Fruit fly (Drosophila melanogaster) whole organism, pupa: Measurements from ENCODE around the gene CG10750.

Source experiments
- CG10348 ChIP-seq: fragments of 200-800 bp; sonication (Bioruptor generic); IDR thresholded peaks from 2 replicates; pipeline ENCODE4 v1.3.6; 2022; ENCODE audit warnings: missing biosample characterization, missing genetic modification characterization
- CG14655 ChIP-seq: fragments of 200-800 bp; sonication (Bioruptor generic); optimal IDR thresholded peaks from 3 replicates; lab custom pipeline; 2017; ENCODE audit warnings: mild to moderate bottlenecking, missing biosample characterization, missing genetic modification reagents, missing genetic modification characterization
- CG17806 ChIP-seq: fragments of 200-800 bp; sonication (Bioruptor generic); optimal IDR thresholded peaks from 2 replicates; lab custom pipeline; 2018; ENCODE audit warnings: missing biosample characterization, mild to moderate bottlenecking, missing genetic modification characterization, moderate library complexity
- CG34367 ChIP-seq: fragments of 200-800 bp; sonication (Bioruptor generic); optimal IDR thresholded peaks from 2 replicates; lab custom pipeline; 2018; ENCODE audit warnings: missing biosample characterization, mild to moderate bottlenecking, missing genetic modification characterization
- D1 ChIP-seq: fragments of 200-800 bp; sonication (Bioruptor generic); optimal IDR thresholded peaks from 2 replicates; lab custom pipeline; 2018; ENCODE audit warnings: missing biosample characterization, mild to moderate bottlenecking, missing genetic modification characterization, moderate library complexity
- EcR ChIP-seq: fragments of 200-800 bp; sonication (Bioruptor generic); optimal IDR thresholded peaks from 3 replicates; lab custom pipeline; 2019; ENCODE audit warnings: missing biosample characterization, missing genetic modification characterization, mild to moderate bottlenecking, moderate library complexity, missing genetic modification reagents
- Snoo ChIP-seq: fragments of 200-800 bp; sonication (Bioruptor generic); optimal IDR thresholded peaks from 3 replicates; lab custom pipeline; 2017; ENCODE audit warnings: missing biosample characterization, mild to moderate bottlenecking, missing genetic modification characterization, inconsistent platforms
- fd96Ca ChIP-seq: fragments of 200-800 bp; sonication (Bioruptor generic); IDR thresholded peaks from 3 replicates; pipeline ENCODE4 v1.3.6; 2022; ENCODE audit warnings: missing biosample characterization, missing genetic modification characterization

DNA sequence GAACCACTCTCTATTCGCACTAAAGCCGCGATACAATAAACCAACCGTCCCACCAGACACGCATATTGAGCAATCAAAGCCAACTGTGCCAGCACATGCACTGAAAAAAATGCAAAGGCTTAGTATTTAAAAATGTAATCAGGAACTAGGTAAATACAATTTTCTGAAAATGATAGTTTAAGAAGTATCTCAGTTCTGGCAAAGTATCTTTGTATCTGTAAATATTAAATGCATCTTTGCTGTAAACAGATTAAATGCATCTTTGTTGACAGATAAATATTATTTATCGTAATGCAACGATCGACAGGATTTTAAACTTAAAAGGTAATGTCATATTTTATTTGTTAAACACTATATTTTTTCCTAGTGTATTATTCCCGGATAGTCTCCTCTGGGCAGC, 17.7 kb downstream of the CG10750 start:
- TF ChIP-seq CG10348 (GFP tag; lab: Robert Waterston, UW) = no peak
- TF ChIP-seq CG14655 (GFP tag; lab: Kevin White, UChicago) = peak; percentile 85
- TF ChIP-seq EcR = no peak
- no peak for TF ChIP-seq CG34367
- TF ChIP-seq fd96Ca = no peak
- TF ChIP-seq Snoo (tag; lab: Kevin White, UChicago) = no peak
- TF ChIP-seq D1 (tag; lab: Kevin White, UChicago) = no peak
- TF ChIP-seq CG17806 = peak; percentile 51
